Fruit fly (Drosophila melanogaster) whole organism, embryonic: ENCODE results near the gene Ada1-2.
A peak's percentile ranks its signal among the peaks of the same experiment; 100 is the strongest.

Experiments
- Atf-2 ChIP-seq: fragments of 200-800 bp; sonication (Bioruptor generic); optimal IDR thresholded peaks from 2 replicates; lab custom pipeline; 2016; ENCODE audit warnings: missing biosample characterization, missing genetic modification characterization
- B-H2 ChIP-seq: fragments of 200-800 bp; sonication (Bioruptor generic); optimal IDR thresholded peaks from 2 replicates; lab custom pipeline; 2018; ENCODE audit warnings: missing biosample characterization, mild to moderate bottlenecking, missing genetic modification characterization
- CG10462 ChIP-seq: fragments of 200-800 bp; sonication (Bioruptor generic); optimal IDR thresholded peaks from 2 replicates; lab custom pipeline; 2016; ENCODE audit warnings: missing biosample characterization, missing genetic modification characterization
- CG11504 ChIP-seq: fragments of 200-800 bp; sonication (Bioruptor generic); optimal IDR thresholded peaks from 3 replicates; lab custom pipeline; 2019; ENCODE audit warnings: missing biosample characterization, mild to moderate bottlenecking, missing genetic modification characterization, moderate library complexity
- CG14441 ChIP-seq: fragments of 200-800 bp; sonication (Bioruptor generic); IDR thresholded peaks from 2 replicates; pipeline ENCODE4 v1.3.6; 2022; ENCODE audit warnings: missing biosample characterization, missing genetic modification characterization
- CG14710 ChIP-seq: fragments of 200-800 bp; sonication (Bioruptor generic); optimal IDR thresholded peaks from 3 replicates; lab custom pipeline; 2019; ENCODE audit warnings: missing biosample characterization, mild to moderate bottlenecking, missing genetic modification characterization, moderate library complexity
- CG1529 ChIP-seq: fragments of 200-800 bp; sonication (Bioruptor generic); optimal IDR thresholded peaks from 3 replicates; lab custom pipeline; 2018; ENCODE audit warnings: missing biosample characterization, missing genetic modification characterization
- CG1647 ChIP-seq: fragments of 200-800 bp; sonication (Bioruptor generic); optimal IDR thresholded peaks from 3 replicates; lab custom pipeline; 2016; ENCODE audit warnings: missing biosample characterization, missing genetic modification characterization
- CG17186 ChIP-seq: fragments of 200-800 bp; sonication (Bioruptor generic); optimal IDR thresholded peaks from 3 replicates; lab custom pipeline; 2017; ENCODE audit warnings: missing biosample characterization, missing genetic modification reagents, missing genetic modification characterization
- CG1792 ChIP-seq: fragments of 200-800 bp; sonication (Bioruptor generic); optimal IDR thresholded peaks from 2 replicates; lab custom pipeline; 2016; ENCODE audit warnings: missing biosample characterization, missing genetic modification characterization
- CG18599 ChIP-seq: fragments of 200-800 bp; sonication (Bioruptor generic); optimal IDR thresholded peaks from 3 replicates; lab custom pipeline; 2017; ENCODE audit warnings: missing biosample characterization, missing genetic modification characterization, mild to moderate bottlenecking, moderate library complexity, missing genetic modification reagents
- CG2202 ChIP-seq: fragments of 200-800 bp; sonication (Bioruptor generic); optimal IDR thresholded peaks from 2 replicates; lab custom pipeline; 2018; ENCODE audit warnings: missing biosample characterization, mild to moderate bottlenecking, missing genetic modification characterization
- CG3407 ChIP-seq: fragments of 200-800 bp; sonication (Bioruptor generic); optimal IDR thresholded peaks from 2 replicates; lab custom pipeline; 2018; ENCODE audit warnings: missing biosample characterization, mild to moderate bottlenecking, missing genetic modification characterization
- CG4282 ChIP-seq: fragments of 200-800 bp; sonication (Bioruptor generic); optimal IDR thresholded peaks from 2 replicates; lab custom pipeline; 2016; ENCODE audit warnings: missing biosample characterization, missing genetic modification characterization
- CG7928 ChIP-seq: fragments of 200-800 bp; sonication (Bioruptor generic); optimal IDR thresholded peaks from 2 replicates; lab custom pipeline; 2017; ENCODE audit warnings: missing biosample characterization, mild to moderate bottlenecking, missing genetic modification characterization
- CG8944 ChIP-seq: fragments of 200-800 bp; sonication (Bioruptor generic); optimal IDR thresholded peaks from 3 replicates; lab custom pipeline; 2016; ENCODE audit warnings: missing biosample characterization, missing genetic modification characterization
- CG9727 ChIP-seq: fragments of 200-800 bp; sonication (Bioruptor generic); optimal IDR thresholded peaks from 3 replicates; lab custom pipeline; 2017; ENCODE audit warnings: missing biosample characterization, mild to moderate bottlenecking, missing genetic modification characterization
- D19A ChIP-seq: fragments of 200-800 bp; optimal IDR thresholded peaks from 3 replicates; lab custom pipeline; 2019; ENCODE audit warnings: missing biosample characterization, mild to moderate bottlenecking, missing genetic modification characterization, moderate library complexity
- Deaf1 ChIP-seq: fragments of 200-800 bp; optimal IDR thresholded peaks from 3 replicates; lab custom pipeline; 2019; ENCODE audit warnings: missing biosample characterization, mild to moderate bottlenecking, missing genetic modification characterization, moderate library complexity
- Fer1 ChIP-seq: fragments of 200-800 bp; sonication (Bioruptor generic); optimal IDR thresholded peaks from 2 replicates; lab custom pipeline; 2017; ENCODE audit warnings: missing biosample characterization, mild to moderate bottlenecking, missing genetic modification characterization
- GATAe ChIP-seq: fragments of 200-800 bp; sonication (Bioruptor generic); conservative IDR thresholded peaks from 2 replicates; pipeline ENCODE4 v1.3.6; 2022; ENCODE audit warnings: missing biosample characterization, missing genetic modification characterization
- Lhr ChIP-seq: fragments of 200-800 bp; sonication (Bioruptor generic); optimal IDR thresholded peaks from 3 replicates; lab custom pipeline; 2017; ENCODE audit warnings: mild to moderate bottlenecking, missing biosample characterization, missing genetic modification reagents, missing genetic modification characterization
- Mad ChIP-seq: fragments of 200-800 bp; sonication (Bioruptor generic); optimal IDR thresholded peaks from 2 replicates; lab custom pipeline; 2016; ENCODE audit warnings: missing biosample characterization, missing genetic modification characterization
- Mrtf ChIP-seq: fragments of 200-800 bp; sonication (Bioruptor generic); IDR thresholded peaks from 3 replicates; pipeline ENCODE4 v1.3.6; 2022; ENCODE audit warnings: missing biosample characterization, missing genetic modification characterization
- NfI ChIP-seq: fragments of 200-800 bp; sonication (Bioruptor generic); optimal IDR thresholded peaks from 3 replicates; lab custom pipeline; 2018; ENCODE audit warnings: missing biosample characterization, mild to moderate bottlenecking, missing genetic modification characterization, moderate library complexity
- Pdp1 ChIP-seq, 2 experiments: fragments of 200-800 bp; sonication (Bioruptor generic); optimal IDR thresholded peaks; 3 replicates each; lab custom pipeline; 2016; ENCODE audit warnings: missing biosample characterization in 2 of 2, missing genetic modification characterization in 2 of 2, mild to moderate bottlenecking in 1 of 2, moderate library complexity in 1 of 2
- Rfx ChIP-seq: fragments of 200-800 bp; sonication (Bioruptor generic); IDR thresholded peaks from 2 replicates; pipeline ENCODE4 v1.3.6; 2022; ENCODE audit warnings: missing biosample characterization, missing genetic modification characterization
- Rx ChIP-seq: fragments of 200-800 bp; sonication (Bioruptor generic); IDR thresholded peaks from 2 replicates; pipeline ENCODE4 v1.3.6; 2022; ENCODE audit warnings: missing biosample characterization, missing genetic modification characterization
- Spps ChIP-seq: fragments of 200-800 bp; sonication (Bioruptor generic); optimal IDR thresholded peaks from 2 replicates; lab custom pipeline; 2018; ENCODE audit warnings: missing biosample characterization, mild to moderate bottlenecking, missing genetic modification characterization
- Sry-δ ChIP-seq: fragments of 200-800 bp; sonication (Bioruptor generic); optimal IDR thresholded peaks from 2 replicates; lab custom pipeline; 2016; ENCODE audit warnings: missing biosample characterization, missing genetic modification characterization
- Taf1 ChIP-seq: fragments of 200-800 bp; sonication (Bioruptor generic); IDR thresholded peaks from 2 replicates; pipeline ENCODE4 v1.3.6; 2022; ENCODE audit warnings: missing biosample characterization, missing genetic modification characterization
- br ChIP-seq: fragments of >200 bp; optimal IDR thresholded peaks from 2 replicates; lab custom pipeline; 2017
- bsh ChIP-seq, 2 experiments: fragments of 200-800 bp; sonication (Bioruptor generic); optimal IDR thresholded peaks; 2 replicates each; lab custom pipeline; 2017 to 2018; ENCODE audit warnings: mild to moderate bottlenecking in 2 of 2, missing biosample characterization in 2 of 2, missing genetic modification characterization in 2 of 2, moderate library complexity in 1 of 2
- chif ChIP-seq, 2 experiments: fragments of 200-800 bp; sonication (Bioruptor generic); optimal IDR thresholded peaks; 3 replicates each; lab custom pipeline; 2016; ENCODE audit warnings: missing biosample characterization in 2 of 2, missing genetic modification characterization in 2 of 2
- fd102C ChIP-seq: fragments of 200-800 bp; sonication (Bioruptor generic); optimal IDR thresholded peaks from 2 replicates; lab custom pipeline; 2018; ENCODE audit warnings: missing biosample characterization, mild to moderate bottlenecking, missing genetic modification characterization, moderate library complexity
- gcm ChIP-seq: fragments of 200-800 bp; sonication (Bioruptor generic); optimal IDR thresholded peaks from 2 replicates; lab custom pipeline; 2019; ENCODE audit warnings: missing biosample characterization, mild to moderate bottlenecking, missing genetic modification characterization, moderate library complexity
- gem ChIP-seq: fragments of 200-800 bp; sonication (Bioruptor generic); optimal IDR thresholded peaks from 2 replicates; lab custom pipeline; 2019; ENCODE audit warnings: missing biosample characterization, mild to moderate bottlenecking, missing genetic modification characterization, moderate library complexity
- hkb ChIP-seq, 2 experiments: fragments of 200-800 bp in 1 of 2; fragments of >200 bp in 1 of 2; sonication (Bioruptor generic) in 1 of 2; IDR thresholded peaks in 1 of 2; optimal IDR thresholded peaks in 1 of 2; 2 replicates each; pipeline versions ENCODE4 v1.3.6 to Lab custom; 2017 to 2022; ENCODE audit warnings: missing biosample characterization in 1 of 2, missing genetic modification characterization in 1 of 2
- kay ChIP-seq: fragments of 200-800 bp; sonication (Bioruptor generic); optimal IDR thresholded peaks from 2 replicates; lab custom pipeline; 2016; ENCODE audit warnings: missing biosample characterization, missing genetic modification characterization
- lola ChIP-seq, 3 experiments: fragments of >200 bp in 2 of 3; fragments of 200-800 bp in 1 of 3; sonication (Bioruptor generic) in 1 of 3; optimal IDR thresholded peaks; 2 replicates each; lab custom pipeline; 2017 to 2019; ENCODE audit warnings: missing biosample characterization in 3 of 3, missing genetic modification characterization in 3 of 3, mild to moderate bottlenecking in 1 of 3, moderate library complexity in 1 of 3
- p53 ChIP-seq: fragments of 200-800 bp; sonication (Bioruptor generic); optimal IDR thresholded peaks from 2 replicates; lab custom pipeline; 2016; ENCODE audit warnings: missing biosample characterization, missing genetic modification characterization
- pzg ChIP-seq: fragments of 200-800 bp; sonication (Bioruptor generic); optimal IDR thresholded peaks from 3 replicates; lab custom pipeline; 2018; ENCODE audit warnings: missing biosample characterization, mild to moderate bottlenecking, missing genetic modification characterization, moderate library complexity
- sens ChIP-seq: fragments of 200-800 bp; sonication (Bioruptor generic); peaks from one replicate; lab custom pipeline; 2016; ENCODE audit warnings: missing biosample characterization, missing genetic modification characterization
- slou ChIP-seq: fragments of 200-800 bp; sonication (Bioruptor generic); optimal IDR thresholded peaks from 3 replicates; lab custom pipeline; 2016; ENCODE audit warnings: missing biosample characterization, missing genetic modification characterization
- sqz ChIP-seq: fragments of 200-800 bp; sonication (Bioruptor generic); optimal IDR thresholded peaks from 3 replicates; lab custom pipeline; 2018; ENCODE audit warnings: missing biosample characterization, mild to moderate bottlenecking, missing genetic modification characterization
- tap ChIP-seq: fragments of 200-800 bp; optimal IDR thresholded peaks from 3 replicates; lab custom pipeline; 2019; ENCODE audit warnings: missing biosample characterization, mild to moderate bottlenecking, missing genetic modification characterization, moderate library complexity
- tup ChIP-seq: fragments of 200-800 bp; sonication (Bioruptor generic); optimal IDR thresholded peaks from 2 replicates; lab custom pipeline; 2016; ENCODE audit warnings: missing biosample characterization, mild to moderate bottlenecking, missing genetic modification characterization, moderate library complexity
- unc-4 ChIP-seq: fragments of 200-800 bp; sonication (Bioruptor generic); IDR thresholded peaks from 2 replicates; pipeline ENCODE4 v1.3.6; 2022; ENCODE audit warnings: missing biosample characterization, missing genetic modification characterization; ENCODE audit not compliant: partially characterized antibody
- wek ChIP-seq: fragments of 200-800 bp; sonication (Bioruptor generic); optimal IDR thresholded peaks from 3 replicates; lab custom pipeline; 2018; ENCODE audit warnings: missing biosample characterization, mild to moderate bottlenecking, missing genetic modification characterization, moderate library complexity
- wor ChIP-seq: fragments of 200-800 bp; sonication (Bioruptor generic); IDR thresholded peaks from 2 replicates; pipeline ENCODE4 v1.3.6; 2022; ENCODE audit warnings: missing biosample characterization, missing genetic modification characterization

Gene Ada1-2

DNA sequence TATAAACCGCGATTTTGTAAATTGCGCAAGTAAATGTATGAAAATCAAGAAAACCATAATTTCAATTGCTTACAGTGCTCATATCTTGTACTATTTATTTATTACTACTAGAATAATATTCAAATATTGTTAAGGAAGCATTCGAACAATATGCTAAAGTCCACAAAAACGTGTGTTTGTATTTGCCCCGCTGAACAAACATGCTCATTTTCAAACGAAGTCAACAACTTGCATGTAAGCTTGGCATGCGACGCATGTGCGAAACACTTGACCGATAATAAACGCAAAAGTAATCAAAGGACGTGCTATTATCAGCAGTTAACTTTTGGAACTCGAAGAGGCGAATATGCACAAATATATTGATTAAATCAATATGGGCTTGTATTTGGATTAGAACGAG, 28.5 kb downstream of the Ada1-2 start (continued):
- TF ChIP-seq slou (no peak), Pdp1 (GFP tag; optimal IDR thresholded peaks at IDR 0.05; lab: Kevin White, UChicago) (no peak), kay (GFP tag; lab: Kevin White, UChicago) (peak; percentile 35), Rfx (GFP tag; lab: Robert Waterston, UW) (peak; percentile 74; the same call in 1 of the 2 replicates), CG17186 (no peak), sens (GFP tag; lab: Kevin White, UChicago) (peak; percentile 96), CG1529 (GFP tag; lab: Kevin White, UChicago) (peak; percentile 86), br (lab: Kevin White, UChicago) (no peak), D19A (tag; lab: Kevin White, UChicago) (peak; percentile 27), Fer1 (GFP tag; lab: Kevin White, UChicago) (peak; percentile 59), CG11504 (tag; lab: Kevin White, UChicago) (peak; percentile 46), B-H2 (GFP tag; lab: Kevin White, UChicago) (peak; percentile 52), tap (tag; lab: Kevin White, UChicago) (peak; percentile 41), lola (GFP tag; optimal IDR thresholded peaks at IDR 0.05; lab: Kevin White, UChicago) (peak in 1 of 3 experiments; percentile 62), CG2202 (tag; lab: Kevin White, UChicago) (peak; percentile 76), p53 (no peak), CG14710 (tag; lab: Kevin White, UChicago) (peak; percentile 63), Mrtf (GFP tag; lab: Robert Waterston, UW) (no peak), tup (GFP tag; lab: Kevin White, UChicago) (peak; percentile 70), CG10462 (peak; percentile 56), CG4282 (GFP tag; lab: Kevin White, UChicago) (no peak), fd102C (peak; percentile 19), CG18599 (peak; percentile 73), Deaf1 (tag; lab: Kevin White, UChicago) (no peak), wor (GFP tag; lab: Robert Waterston, UW) (no peak), NfI (GFP tag; lab: Kevin White, UChicago) (peak; percentile 37), Mad (GFP tag; lab: Kevin White, UChicago) (peak; percentile 40), bsh (GFP tag; optimal IDR thresholded peaks at IDR 0.05; lab: Kevin White, UChicago) (peak in 1 of 2 experiments; percentile 87), gcm (GFP tag; lab: Kevin White, UChicago) (peak; percentile 61), CG9727 (GFP tag; lab: Kevin White, UChicago) (peak; percentile 36), unc-4 (GFP tag; lab: Robert Waterston, UW) (no peak), Sry-δ (GFP tag; lab: Kevin White, UChicago) (peak; percentile 4), wek (GFP tag; lab: Kevin White, UChicago) (peak; percentile 83), pzg (GFP tag; lab: Kevin White, UChicago) (no peak), CG3407 (GFP tag; lab: Kevin White, UChicago) (peak; percentile 87), hkb (optimal IDR thresholded peaks at IDR 0.05; lab: Kevin White, UChicago) (no peak), hkb (GFP tag; IDR thresholded peaks at IDR 0.05; lab: Robert Waterston, UW) (no peak), gem (tag; lab: Kevin White, UChicago) (peak; percentile 73), Lhr (GFP tag; lab: Kevin White, UChicago) (peak; percentile 33), chif (GFP tag; optimal IDR thresholded peaks at IDR 0.05; lab: Kevin White, UChicago) (peak; percentile 7 to 40), Spps (peak; percentile 23), CG7928 (GFP tag; lab: Kevin White, UChicago) (no peak), Taf1 (no peak), Rx (GFP tag; lab: Robert Waterston, UW) (no peak), CG1792 (GFP tag; lab: Kevin White, UChicago) (peak; percentile 20), sqz (no peak), Atf-2 (GFP tag; lab: Kevin White, UChicago) (no peak), GATAe (no peak), CG8944 (peak; percentile 36), CG1647 (GFP tag; lab: Kevin White, UChicago) (peak; percentile 33), CG14441 (GFP tag; lab: Robert Waterston, UW) (no peak)
